Worm (Caenorhabditis elegans): ENCODE data around the gene pqn-15.

Gene pqn-15

DNA sequence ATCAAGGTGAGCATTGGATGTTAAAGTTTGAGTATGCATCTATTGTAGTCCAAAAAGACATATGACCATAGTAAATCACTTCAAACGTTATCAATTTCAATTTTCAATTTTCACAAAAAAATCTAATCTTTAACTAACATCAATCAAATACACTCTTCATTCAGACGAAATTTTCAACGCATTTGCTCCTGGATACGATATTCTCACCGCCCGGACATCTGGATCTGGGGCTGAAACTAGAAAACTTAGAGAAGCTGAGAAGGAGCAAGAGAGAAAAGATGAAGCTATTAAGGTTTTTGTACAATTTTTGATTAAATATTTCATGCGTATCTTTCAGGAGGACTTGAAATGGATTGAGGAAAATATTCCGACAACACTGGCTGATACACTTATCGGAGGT lies 42.9 kb downstream of the pqn-15 start:
- TF ChIP-seq tab-1 (GFP tag; IDR thresholded peaks at IDR 0.05) (no peak), med-1 (GFP tag; optimal IDR thresholded peaks at IDR 0.05; ENCODE audit: insufficient read depth) (no peak), ref-1 (GFP tag; conservative IDR thresholded peaks at IDR 0.05) (no peak), ztf-29 (GFP tag; IDR thresholded peaks at IDR 0.05) (no peak)

DNA sequence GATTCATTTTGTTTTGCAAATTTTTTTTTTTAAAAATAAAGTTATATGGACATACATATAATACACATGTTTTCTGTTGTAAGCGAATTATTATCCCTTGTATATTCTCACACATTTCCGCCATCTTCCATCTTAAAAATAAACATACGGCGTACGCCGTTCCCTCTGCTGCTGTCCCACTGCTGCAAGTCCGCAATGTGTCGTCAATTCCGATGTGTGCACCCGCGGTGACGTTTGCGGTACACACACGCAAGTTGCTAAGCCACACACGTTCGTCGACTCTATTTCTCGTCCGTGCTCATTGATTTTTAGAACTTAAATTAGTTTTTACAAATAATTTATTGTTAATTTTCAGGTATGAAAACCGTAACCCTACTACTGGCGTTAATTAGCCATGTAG lies 46.5 kb downstream of the pqn-15 start, which contains the start of gene C52B9.4:
TSS of gene C52B9.4 (plus strand) at position 356 of the 400 bp plus-strand sequence.
- no peak for TF ChIP-seq med-1 (GFP tag; optimal IDR thresholded peaks at IDR 0.05; ENCODE audit: insufficient read depth)
- TF ChIP-seq ref-1 (GFP tag; conservative IDR thresholded peaks at IDR 0.05) = no peak
- no peak for TF ChIP-seq klf-2 (GFP tag; conservative IDR thresholded peaks at IDR 0.05)
- TF ChIP-seq flt-1 (GFP tag; IDR thresholded peaks at IDR 0.05) = no peak
- no peak for TF ChIP-seq ztf-29 (GFP tag; IDR thresholded peaks at IDR 0.05)
- TF ChIP-seq ztf-23 (GFP tag; IDR thresholded peaks at IDR 0.05) = 0 out of 2 replicates have a peak, but pooled peaks have one; percentile 28
- no peak for TF ChIP-seq T22C8.4 (GFP tag; IDR thresholded peaks at IDR 0.05)
- peak; percentile 17 for TF ChIP-seq cog-1 (tag; optimal IDR thresholded peaks at IDR 0.05)
- TF ChIP-seq tab-1 (GFP tag; IDR thresholded peaks at IDR 0.05) = no peak

DNA sequence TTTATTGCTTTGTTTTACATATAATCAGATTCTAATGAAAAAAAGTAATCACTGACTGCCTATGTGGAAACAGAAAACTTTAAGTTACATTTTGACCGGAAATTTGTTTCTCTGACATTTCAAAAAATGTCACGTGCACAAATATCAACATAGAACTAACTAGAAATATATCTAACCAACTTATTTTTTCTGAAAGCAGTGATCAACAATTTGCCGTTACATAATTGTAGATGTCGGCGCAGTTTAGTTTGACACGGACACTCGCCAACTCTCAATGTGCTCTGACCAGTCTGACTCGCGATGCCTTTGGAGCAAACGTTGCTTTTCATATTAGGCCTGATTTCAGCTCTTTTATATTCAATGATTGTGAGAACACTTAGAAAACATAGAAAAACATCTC lies 50.0 kb downstream of the pqn-15 start, which contains the start of gene srv-6:
TSS of gene srv-6 (plus strand) at position 301 of the 400 bp plus-strand sequence.
- no peak for TF ChIP-seq ztf-29 (GFP tag; IDR thresholded peaks at IDR 0.05)
- no peak for TF ChIP-seq med-1 (GFP tag; optimal IDR thresholded peaks at IDR 0.05; ENCODE audit: insufficient read depth)
- no peak for TF ChIP-seq cog-1 (tag; optimal IDR thresholded peaks at IDR 0.05)
- TF ChIP-seq ztf-23 (GFP tag; IDR thresholded peaks at IDR 0.05) = no peak
- no peak for TF ChIP-seq T22C8.4 (GFP tag; IDR thresholded peaks at IDR 0.05)
- no peak for TF ChIP-seq ref-1 (GFP tag; conservative IDR thresholded peaks at IDR 0.05)
- no peak for TF ChIP-seq flt-1 (GFP tag; IDR thresholded peaks at IDR 0.05)
- no peak for TF ChIP-seq tab-1 (GFP tag; IDR thresholded peaks at IDR 0.05)
- no peak for TF ChIP-seq klf-2 (GFP tag; conservative IDR thresholded peaks at IDR 0.05)

DNA sequence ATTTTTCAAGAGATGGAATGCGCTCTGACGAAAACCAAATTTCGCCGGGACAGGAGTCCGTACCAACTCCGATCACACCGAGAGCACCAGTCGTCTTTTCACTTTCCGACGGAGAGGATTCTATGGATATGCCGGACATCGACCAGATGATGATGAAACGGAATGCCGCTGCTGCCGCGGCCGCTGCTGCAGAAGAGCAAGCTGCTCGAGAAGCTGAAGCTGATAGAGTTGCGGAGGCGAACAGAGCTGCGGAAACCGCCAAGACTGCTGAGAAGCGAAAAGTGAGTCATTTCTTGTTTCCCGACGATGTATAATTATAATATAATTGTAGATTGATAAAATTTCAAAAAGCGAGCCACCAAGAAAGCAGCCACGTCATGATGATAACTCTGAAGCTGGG lies 51.4 kb downstream of the pqn-15 start:
- TF ChIP-seq ref-1 (GFP tag; conservative IDR thresholded peaks at IDR 0.05) (no peak), cog-1 (tag; optimal IDR thresholded peaks at IDR 0.05) (no peak), flt-1 (GFP tag; IDR thresholded peaks at IDR 0.05) (no peak), tab-1 (GFP tag; IDR thresholded peaks at IDR 0.05) (no peak), med-1 (GFP tag; optimal IDR thresholded peaks at IDR 0.05; ENCODE audit: insufficient read depth) (no peak), ztf-29 (GFP tag; IDR thresholded peaks at IDR 0.05) (no peak), T22C8.4 (GFP tag; IDR thresholded peaks at IDR 0.05) (no peak), klf-2 (GFP tag; conservative IDR thresholded peaks at IDR 0.05) (no peak), ztf-23 (GFP tag; IDR thresholded peaks at IDR 0.05) (no peak)

DNA sequence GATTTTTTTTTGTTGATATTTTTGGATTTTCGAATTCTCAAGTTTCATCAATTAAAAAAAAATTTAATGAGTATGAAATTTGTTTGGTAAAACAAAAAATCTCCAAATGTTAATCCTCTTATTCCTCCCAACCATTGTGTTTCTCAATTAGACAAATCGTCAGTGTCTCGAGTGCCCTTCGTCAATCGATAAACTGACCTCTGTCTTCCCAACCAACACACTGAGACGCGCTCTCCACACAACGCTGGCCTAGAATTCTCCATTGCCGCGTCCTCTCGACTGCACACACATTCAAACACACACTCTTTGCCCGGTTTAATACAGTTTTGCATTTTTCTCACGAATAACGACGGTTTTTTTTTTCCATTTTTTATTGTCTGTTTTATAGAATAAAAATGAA lies 52.0 kb downstream of the pqn-15 start, which contains the start of gene taf-11.1:
TSS of gene taf-11.1 (plus strand) at position 389 of the 400 bp plus-strand sequence.
- no peak for TF ChIP-seq med-1 (GFP tag; optimal IDR thresholded peaks at IDR 0.05; ENCODE audit: insufficient read depth)
- peak; percentile 69; the same call in 1 of the 2 replicates for TF ChIP-seq T22C8.4 (GFP tag; IDR thresholded peaks at IDR 0.05)

DNA sequence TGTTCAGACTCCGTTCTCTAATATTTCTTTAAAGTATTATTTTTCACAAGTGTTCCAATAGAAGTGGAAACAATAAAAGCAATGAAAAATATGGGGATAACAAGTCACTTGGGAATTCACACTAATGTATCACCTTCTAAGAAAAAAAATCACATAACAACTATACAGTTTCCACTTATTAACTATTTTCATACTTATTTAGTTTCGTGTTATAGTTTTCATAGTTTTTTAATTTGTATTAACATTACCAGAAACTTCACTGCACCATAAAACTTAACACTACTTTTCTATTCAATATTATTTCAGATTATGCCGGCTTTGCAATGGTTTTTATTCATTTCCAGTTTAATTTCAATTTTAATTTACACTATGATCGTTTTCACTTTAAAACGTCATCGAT lies 54.7 kb downstream of the pqn-15 start, which contains the start of gene srv-5:
TSS of gene srv-5 (plus strand) at position 301 of the 400 bp plus-strand sequence.
- TF ChIP-seq klf-2 (GFP tag; conservative IDR thresholded peaks at IDR 0.05) (no peak), T22C8.4 (GFP tag; IDR thresholded peaks at IDR 0.05) (no peak), ztf-29 (GFP tag; IDR thresholded peaks at IDR 0.05) (no peak), tab-1 (GFP tag; IDR thresholded peaks at IDR 0.05) (no peak), cog-1 (tag; optimal IDR thresholded peaks at IDR 0.05) (no peak), ztf-23 (GFP tag; IDR thresholded peaks at IDR 0.05) (no peak), ref-1 (GFP tag; conservative IDR thresholded peaks at IDR 0.05) (no peak), flt-1 (GFP tag; IDR thresholded peaks at IDR 0.05) (no peak), med-1 (GFP tag; optimal IDR thresholded peaks at IDR 0.05; ENCODE audit: insufficient read depth) (no peak)

DNA sequence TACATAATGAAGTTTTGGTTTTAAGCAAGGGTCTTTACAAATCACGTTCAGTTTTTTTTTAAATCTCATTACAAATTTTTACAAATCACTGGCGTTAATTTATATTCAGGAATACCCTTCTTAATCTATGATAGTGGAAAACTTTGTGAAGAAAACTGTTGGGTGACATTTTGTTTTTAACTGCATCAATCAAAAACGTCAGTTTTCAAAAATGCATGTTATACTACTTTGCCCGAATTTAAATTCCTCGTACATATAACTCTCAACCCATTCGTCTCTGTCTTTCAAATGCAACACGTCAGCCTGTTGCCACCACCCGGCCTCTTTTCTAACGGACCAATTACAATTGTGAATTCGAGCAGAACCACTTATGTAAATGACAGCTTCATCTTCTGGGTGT lies 57.8 kb downstream of the pqn-15 start, which contains the start of gene hlh-13:
TSS of gene hlh-13 (plus strand) at position 301 of the 400 bp plus-strand sequence.
- TF ChIP-seq T22C8.4 (GFP tag; IDR thresholded peaks at IDR 0.05) (no peak), ref-1 (GFP tag; conservative IDR thresholded peaks at IDR 0.05) (no peak), tab-1 (GFP tag; IDR thresholded peaks at IDR 0.05) (no peak), med-1 (GFP tag; optimal IDR thresholded peaks at IDR 0.05; ENCODE audit: insufficient read depth) (no peak), klf-2 (GFP tag; conservative IDR thresholded peaks at IDR 0.05) (no peak), ztf-23 (GFP tag; IDR thresholded peaks at IDR 0.05) (no peak), cog-1 (tag; optimal IDR thresholded peaks at IDR 0.05) (no peak), flt-1 (GFP tag; IDR thresholded peaks at IDR 0.05) (no peak)

DNA sequence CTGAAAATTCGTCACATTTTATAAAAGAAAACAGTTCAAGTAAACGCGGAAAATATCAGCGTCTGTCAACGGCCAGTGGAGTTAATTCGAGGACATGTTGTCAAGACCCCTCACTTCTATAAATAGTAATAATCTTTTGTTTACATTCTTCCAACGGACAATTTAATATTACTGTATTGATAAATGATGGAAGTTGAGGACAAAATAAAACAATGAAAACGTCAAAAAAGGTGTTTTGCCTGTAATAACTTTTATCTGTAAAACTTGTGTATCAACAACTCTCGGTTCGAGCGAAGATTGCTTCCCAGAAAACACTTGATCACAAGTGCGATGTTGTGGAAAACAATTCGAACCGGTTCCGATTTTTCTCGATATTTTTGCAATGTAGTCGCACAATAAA lies 58.3 kb downstream of the pqn-15 start:
- TF ChIP-seq klf-2 (GFP tag; conservative IDR thresholded peaks at IDR 0.05) (no peak), cog-1 (tag; optimal IDR thresholded peaks at IDR 0.05) (no peak), ztf-23 (GFP tag; IDR thresholded peaks at IDR 0.05) (no peak), ztf-29 (GFP tag; IDR thresholded peaks at IDR 0.05) (no peak), tab-1 (GFP tag; IDR thresholded peaks at IDR 0.05) (no peak), T22C8.4 (GFP tag; IDR thresholded peaks at IDR 0.05) (no peak)

Data from whole organism, midembryonic.